Fruit fly (Drosophila melanogaster) whole organism, wandering third instar larva: ENCODE measurements around the gene CG1486.

ENCODE experiments used
- Myc ChIP-seq: fragments of >200 bp; optimal IDR thresholded peaks from 2 replicates; lab custom pipeline; 2017
- Rel ChIP-seq, 2 experiments: fragments of 200-800 bp; sonication (Bioruptor generic) in 1 of 2; optimal IDR thresholded peaks; 2 replicates in 1 of 2; 3 replicates in 1 of 2; lab custom pipeline; 2016 to 2019; ENCODE audit warnings: mild to moderate bottlenecking in 2 of 2, missing biosample characterization in 2 of 2, missing genetic modification characterization in 2 of 2, moderate library complexity in 1 of 2
- pan ChIP-seq: fragments of >200 bp; optimal IDR thresholded peaks from 2 replicates; lab custom pipeline; 2017

- TF ChIP-seq Rel (GFP tag; optimal IDR thresholded peaks at IDR 0.05; lab: Kevin White, UChicago) = no peak
- TF ChIP-seq Rel (tag; optimal IDR thresholded peaks at IDR 0.05; lab: Kevin White, UChicago) = no peak
- TF ChIP-seq Myc (lab: Kevin White, UChicago) = no peak
- TF ChIP-seq pan (lab: Kevin White, UChicago) = no peak
Observed at dm6 chrX:21337057-21337456, 13.2 kb downstream of the CG1486 start.
